Worm (Caenorhabditis elegans) whole organism, L4 larva: ENCODE results near the gene fbxa-61.
A peak's percentile ranks its signal among the peaks of the same experiment; 100 is the strongest.

Experiments
- D1046.2 ChIP-seq: fragments of 200-800 bp; sonication (Bioruptor generic); IDR thresholded peaks from 2 replicates; pipeline ENCODE4 v1.3.6; 2022; ENCODE audit warnings: missing genetic modification characterization, missing compliant biosample characterization
- F10B5.3 ChIP-seq: sonication (generic microtip); optimal IDR thresholded peaks from 2 replicates; lab custom pipeline; 2016; ENCODE audit warnings: mild to moderate bottlenecking, missing genetic modification characterization, missing compliant biosample characterization
- F37D6.2 ChIP-seq: sonication (generic microtip); optimal IDR thresholded peaks from 2 replicates; lab custom pipeline; 2016; ENCODE audit warnings: mild to moderate bottlenecking, missing genetic modification characterization, missing compliant biosample characterization
- F44E2.7 ChIP-seq: fragments of 200-800 bp; sonication (Bioruptor generic); IDR thresholded peaks from 2 replicates; pipeline ENCODE4 v2.1.2; 2022; ENCODE audit warnings: missing genetic modification characterization, missing compliant biosample characterization
- Y105C5A.15 ChIP-seq: fragments of 200-800 bp; sonication (Bioruptor generic); IDR thresholded peaks from 2 replicates; pipeline ENCODE4 v1.3.6; 2022; ENCODE audit warnings: missing genetic modification characterization, missing compliant biosample characterization
- Y48G9A.11 ChIP-seq: fragments of 200-800 bp; sonication (Bioruptor generic); IDR thresholded peaks from 2 replicates; pipeline ENCODE4 v1.3.6; 2022; ENCODE audit warnings: missing genetic modification reagents, missing genetic modification characterization, missing compliant biosample characterization
- Y5F2A.4 ChIP-seq: fragments of 200-800 bp; sonication (Bioruptor generic); optimal IDR thresholded peaks from 2 replicates; lab custom pipeline; 2018; ENCODE audit warnings: mild to moderate bottlenecking, missing genetic modification characterization, missing compliant biosample characterization
- ZK546.5 ChIP-seq, 2 experiments: sonication (generic microtip); optimal IDR thresholded peaks; 2 replicates each; lab custom pipeline; 2017; ENCODE audit warnings: missing biosample characterization in 2 of 2, missing genetic modification characterization in 2 of 2
- aha-1 ChIP-seq: fragments of 150-350 bp; peaks from one replicate; lab custom pipeline; 2014; ENCODE audit warnings: missing biosample characterization, missing genetic modification characterization
- ceh-28 ChIP-seq: fragments of 150-350 bp; optimal IDR thresholded peaks from 2 replicates; lab custom pipeline; 2014; ENCODE audit warnings: missing biosample characterization, missing genetic modification reagents, missing genetic modification characterization
- ceh-62 ChIP-seq: sonication (generic microtip); optimal IDR thresholded peaks from 2 replicates; lab custom pipeline; 2017; ENCODE audit warnings: missing biosample characterization, missing genetic modification characterization
- daf-16 ChIP-seq, 3 experiments: sonication (generic microtip); optimal IDR thresholded peaks; 2 replicates each; lab custom pipeline; 2016 to 2017; ENCODE audit warnings: missing genetic modification characterization in 3 of 3, missing genetic modification reagents in 3 of 3, mild to moderate bottlenecking in 2 of 3, missing compliant biosample characterization in 2 of 3, missing biosample characterization in 1 of 3, moderate library complexity in 1 of 3
- daf-19 ChIP-seq: fragments of 200-800 bp; sonication (Bioruptor generic); conservative IDR thresholded peaks from 2 replicates; pipeline ENCODE4 v1.3.6; 2022; ENCODE audit warnings: missing genetic modification characterization, missing compliant biosample characterization
- dmd-6 ChIP-seq: fragments of 200-800 bp; sonication (Bioruptor generic); IDR thresholded peaks from 2 replicates; pipeline ENCODE4 v1.3.6; 2022; ENCODE audit warnings: missing genetic modification reagents, missing genetic modification characterization, missing compliant biosample characterization
- duxl-1 ChIP-seq: sonication (generic microtip); optimal IDR thresholded peaks from 2 replicates; lab custom pipeline; 2016; ENCODE audit warnings: mild to moderate bottlenecking, missing genetic modification characterization, moderate library complexity, missing compliant biosample characterization; ENCODE audit not compliant: poor library complexity
- egl-27 ChIP-seq: sonication (generic microtip); optimal IDR thresholded peaks from 3 replicates; lab custom pipeline; 2017; ENCODE audit warnings: missing biosample characterization, missing genetic modification reagents, missing genetic modification characterization
- egl-43 ChIP-seq: fragments of 200-800 bp; sonication (Bioruptor generic); IDR thresholded peaks from 2 replicates; pipeline ENCODE4 v1.3.6; 2022; ENCODE audit warnings: missing genetic modification reagents, missing genetic modification characterization, missing compliant biosample characterization
- fkh-10 ChIP-seq: fragments of 150-350 bp; optimal IDR thresholded peaks from 2 replicates; lab custom pipeline; 2014; ENCODE audit warnings: missing biosample characterization, missing genetic modification reagents, missing genetic modification characterization
- fos-1 ChIP-seq: fragments of 150-350 bp; optimal IDR thresholded peaks from 2 replicates; lab custom pipeline; 2014; ENCODE audit warnings: missing biosample characterization, missing genetic modification characterization
- gei-8 ChIP-seq: fragments of 200-800 bp; sonication (Bioruptor generic); optimal IDR thresholded peaks from 2 replicates; lab custom pipeline; 2018; ENCODE audit warnings: mild to moderate bottlenecking, missing genetic modification characterization, missing compliant biosample characterization
- hlh-11 ChIP-seq: fragments of 200-800 bp; sonication (Bioruptor generic); optimal IDR thresholded peaks from 2 replicates; lab custom pipeline; 2018; ENCODE audit warnings: mild to moderate bottlenecking, missing genetic modification characterization, missing compliant biosample characterization
- hlh-30 ChIP-seq: sonication (generic microtip); optimal IDR thresholded peaks from 2 replicates; lab custom pipeline; 2017; ENCODE audit warnings: antibody characterized with exemption, mild to moderate bottlenecking, missing genetic modification characterization, missing compliant biosample characterization; ENCODE audit not compliant: insufficient read depth
- hmg-1.1 ChIP-seq: fragments of 200-800 bp; sonication (Bioruptor generic); IDR thresholded peaks from 2 replicates; pipeline ENCODE4 v1.3.6; 2022; ENCODE audit warnings: missing genetic modification reagents, missing genetic modification characterization, missing compliant biosample characterization
- jun-1 ChIP-seq: fragments of 150-350 bp; optimal IDR thresholded peaks from 2 replicates; lab custom pipeline; 2014; ENCODE audit warnings: missing biosample characterization, missing genetic modification reagents, missing genetic modification characterization
- lim-7 ChIP-seq: fragments of 200-800 bp; sonication (Bioruptor generic); IDR thresholded peaks from 2 replicates; pipeline ENCODE4 v1.3.6; 2022; ENCODE audit warnings: missing genetic modification characterization, missing compliant biosample characterization
- lin-13 ChIP-seq: fragments of 150-350 bp; optimal IDR thresholded peaks from 2 replicates; lab custom pipeline; 2014; ENCODE audit warnings: missing biosample characterization, missing genetic modification reagents, missing genetic modification characterization
- lin-15B ChIP-seq: fragments of 150-350 bp; sonication (generic microtip); optimal IDR thresholded peaks from 3 replicates; lab custom pipeline; 2014; ENCODE audit warnings: missing biosample characterization, missing genetic modification characterization
- lin-39 ChIP-seq: fragments of 150-350 bp; optimal IDR thresholded peaks from 2 replicates; lab custom pipeline; 2014; ENCODE audit warnings: missing biosample characterization, missing genetic modification reagents, missing genetic modification characterization
- lir-3 ChIP-seq: sonication (generic microtip); optimal IDR thresholded peaks from 2 replicates; lab custom pipeline; 2016; ENCODE audit warnings: mild to moderate bottlenecking, missing genetic modification characterization, missing compliant biosample characterization
- madf-5 ChIP-seq, 2 experiments: fragments of 200-800 bp; sonication (Bioruptor generic); IDR thresholded peaks; 2 replicates each; pipeline ENCODE4 v1.3.6; 2022; ENCODE audit warnings: missing compliant biosample characterization in 2 of 2, missing genetic modification characterization in 2 of 2
- madf-9 ChIP-seq: fragments of 200-800 bp; sonication (Bioruptor generic); conservative IDR thresholded peaks from 2 replicates; pipeline ENCODE4 v1.3.6; 2022; ENCODE audit warnings: missing genetic modification reagents, missing genetic modification characterization, missing compliant biosample characterization
- mdt-29 ChIP-seq: fragments of 200-800 bp; sonication (Bioruptor generic); IDR thresholded peaks from 2 replicates; pipeline ENCODE4 v1.3.6; 2022; ENCODE audit warnings: missing genetic modification reagents, missing genetic modification characterization, missing compliant biosample characterization
- mes-2 ChIP-seq: sonication (generic microtip); optimal IDR thresholded peaks from 2 replicates; lab custom pipeline; 2016; ENCODE audit warnings: missing genotype, mild to moderate bottlenecking, missing genetic modification characterization, missing compliant biosample characterization; ENCODE audit not compliant: poor library complexity, severe bottlenecking
- nhr-111 ChIP-seq: fragments of 200-800 bp; sonication (Bioruptor generic); optimal IDR thresholded peaks from 2 replicates; lab custom pipeline; 2018; ENCODE audit warnings: mild to moderate bottlenecking, missing genetic modification characterization, missing compliant biosample characterization
- nhr-237 ChIP-seq: sonication (generic microtip); optimal IDR thresholded peaks from 2 replicates; lab custom pipeline; 2017; ENCODE audit warnings: missing biosample characterization, missing genetic modification characterization
- nhr-25 ChIP-seq: sonication (generic microtip); optimal IDR thresholded peaks from 2 replicates; lab custom pipeline; 2017; ENCODE audit warnings: missing genetic modification characterization, mild to moderate bottlenecking, missing compliant biosample characterization, antibody characterized with exemption, moderate library complexity, borderline replicate concordance; ENCODE audit not compliant: insufficient read depth
- nhr-28 ChIP-seq: fragments of 150-350 bp; optimal IDR thresholded peaks from 2 replicates; lab custom pipeline; 2014; ENCODE audit warnings: missing biosample characterization, missing genetic modification characterization
- nhr-6 ChIP-seq: fragments of 150-350 bp; optimal IDR thresholded peaks from 2 replicates; lab custom pipeline; 2014; ENCODE audit warnings: missing biosample characterization, missing genetic modification characterization
- nhr-77 ChIP-seq: fragments of 150-350 bp; optimal IDR thresholded peaks from 2 replicates; lab custom pipeline; 2014; ENCODE audit warnings: missing biosample characterization, missing genetic modification characterization
- pha-4 ChIP-seq, 2 experiments: fragments of 150-350 bp in 1 of 2; fragments of 200-800 bp in 1 of 2; sonication (Bioruptor generic) in 1 of 2; IDR thresholded peaks in 1 of 2; optimal IDR thresholded peaks in 1 of 2; 2 replicates each; pipeline versions ENCODE4 v1.3.6 to Lab custom; 2014 to 2022; ENCODE audit warnings: missing genetic modification characterization in 2 of 2, missing genetic modification reagents in 2 of 2, missing biosample characterization in 1 of 2, missing compliant biosample characterization in 1 of 2
- php-3 ChIP-seq: fragments of 200-800 bp; sonication (Bioruptor generic); IDR thresholded peaks from 2 replicates; pipeline ENCODE4 v1.3.6; 2022; ENCODE audit warnings: missing genetic modification reagents, missing genetic modification characterization, missing compliant biosample characterization
- rbr-2 ChIP-seq: sonication (generic microtip); optimal IDR thresholded peaks from 2 replicates; lab custom pipeline; 2016; ENCODE audit warnings: missing genotype, missing genetic modification characterization, missing compliant biosample characterization
- set-16 ChIP-seq: fragments of 200-800 bp; sonication (Bioruptor generic); IDR thresholded peaks from 2 replicates; pipeline ENCODE4 v1.3.6; 2022; ENCODE audit warnings: missing genetic modification reagents, missing genetic modification characterization, missing compliant biosample characterization
- skn-1 ChIP-seq: fragments of 150-350 bp; optimal IDR thresholded peaks from 2 replicates; lab custom pipeline; 2014; ENCODE audit warnings: missing biosample characterization, missing genetic modification characterization
- snpc-1.2 ChIP-seq: fragments of 200-800 bp; sonication (Bioruptor generic); IDR thresholded peaks from 2 replicates; pipeline ENCODE4 v1.3.6; 2022; ENCODE audit warnings: missing genetic modification reagents, missing genetic modification characterization, missing compliant biosample characterization
- unc-62 ChIP-seq, 3 experiments: fragments of 150-350 bp in 1 of 3; sonication (generic microtip); optimal IDR thresholded peaks in 2 of 3; peaks in 1 of 3; 1 replicate in 1 of 3; 2 replicates in 2 of 3; lab custom pipeline; 2014 to 2017; ENCODE audit warnings: missing biosample characterization in 3 of 3, missing genetic modification characterization in 3 of 3, missing genetic modification reagents in 3 of 3, missing genotype in 1 of 3
- zag-1 ChIP-seq: fragments of 150-350 bp; optimal IDR thresholded peaks from 2 replicates; lab custom pipeline; 2014; ENCODE audit warnings: missing biosample characterization, missing genetic modification characterization
- zfp-3 ChIP-seq: fragments of 200-800 bp; sonication (Bioruptor generic); conservative IDR thresholded peaks from 2 replicates; pipeline ENCODE4 v1.3.6; 2022; ENCODE audit warnings: missing genetic modification reagents, missing genetic modification characterization, missing compliant biosample characterization
- zip-11 ChIP-seq: fragments of 200-800 bp; sonication (Bioruptor generic); IDR thresholded peaks from 2 replicates; pipeline ENCODE4 v1.3.6; 2022; ENCODE audit warnings: missing genetic modification characterization, missing compliant biosample characterization
- zip-2 ChIP-seq: fragments of 150-350 bp; optimal IDR thresholded peaks from 2 replicates; lab custom pipeline; 2014; ENCODE audit warnings: missing biosample characterization, missing genetic modification characterization

The fbxa-61 gene

DNA sequence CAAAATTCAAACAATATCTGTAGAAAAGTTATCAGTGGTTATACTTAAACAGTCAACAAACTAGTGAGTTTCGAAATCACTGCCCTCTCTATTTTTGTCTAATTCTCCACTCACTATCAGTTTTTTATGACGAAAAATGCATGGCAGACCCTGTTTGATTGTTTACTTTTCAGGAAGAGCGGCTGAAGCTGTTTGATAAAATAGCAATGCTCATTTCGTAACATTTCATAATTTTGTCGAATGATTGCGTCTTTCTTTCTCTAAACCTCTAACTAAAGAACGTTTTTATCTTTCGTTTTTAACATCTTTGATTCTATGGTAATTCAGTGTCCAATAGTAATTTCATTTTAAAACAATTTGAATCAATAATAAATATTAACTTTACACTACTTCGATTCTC, 40.3 kb downstream of the fbxa-61 start (continued):
- TF ChIP-seq unc-62 (GFP tag; optimal IDR thresholded peaks at IDR 0.05 in 1 of 2; lab: Kevin White, UChicago) (no peak), unc-62 (tag; optimal IDR thresholded peaks at IDR 0.05; lab: Kevin White, UChicago) (no peak), Y105C5A.15 (GFP tag; lab: Robert Waterston, UW) (no peak), F37D6.2 (no peak), gei-8 (GFP tag; lab: Kevin White, UChicago) (no peak), nhr-111 (no peak), egl-27 (no peak), daf-16 (GFP tag; optimal IDR thresholded peaks at IDR 0.05; lab: Kevin White, UChicago) (peak in 1 of 2 experiments; percentile 95), daf-16 (tag; optimal IDR thresholded peaks at IDR 0.05; lab: Kevin White, UChicago) (peak; percentile 99), lin-13 (GFP tag; lab: Kevin White, UChicago) (no peak), nhr-77 (peak; percentile 94), hmg-1.1 (GFP tag; lab: Robert Waterston, UW) (no peak), nhr-237 (no peak), lin-39 (tag; lab: Kevin White, UChicago) (no peak), set-16 (GFP tag; lab: Robert Waterston, UW) (no peak), duxl-1 (tag; lab: Kevin White, UChicago) (no peak), madf-5 (GFP tag; IDR thresholded peaks at IDR 0.05; lab: Robert Waterston, UW) (no peak), Y5F2A.4 (GFP tag; lab: Kevin White, UChicago) (no peak), F44E2.7 (GFP tag; lab: Robert Waterston, UW) (no peak), nhr-25 (no peak), fos-1 (tag; lab: Kevin White, UChicago) (peak; percentile 46), pha-4 (GFP tag; IDR thresholded peaks at IDR 0.05; lab: Robert Waterston, UW) (peak; percentile 61; the same call in 1 of the 2 replicates), pha-4 (tag; optimal IDR thresholded peaks at IDR 0.05; lab: Kevin White, UChicago) (peak; percentile 36), lim-7 (GFP tag; lab: Robert Waterston, UW) (no peak), aha-1 (no peak), lir-3 (tag; lab: Kevin White, UChicago) (no peak), fkh-10 (GFP tag; lab: Kevin White, UChicago) (no peak), jun-1 (tag; lab: Kevin White, UChicago) (peak; percentile 33), mdt-29 (GFP tag; lab: Robert Waterston, UW) (no peak), skn-1 (tag; lab: Kevin White, UChicago) (no peak), nhr-6 (tag; lab: Kevin White, UChicago) (peak; percentile 73), zfp-3 (GFP tag; lab: Robert Waterston, UW) (no peak), F10B5.3 (tag; lab: Kevin White, UChicago) (no peak), ceh-28 (no peak), snpc-1.2 (GFP tag; lab: Robert Waterston, UW) (no peak), zip-2 (peak; percentile 95), daf-19 (no peak), lin-15B (no peak), nhr-28 (tag; lab: Kevin White, UChicago) (peak; percentile 81), hlh-11 (peak; percentile 97), D1046.2 (no peak), Y48G9A.11 (no peak), ZK546.5 (tag; optimal IDR thresholded peaks at IDR 0.05; lab: Kevin White, UChicago) (no peak), zag-1 (tag; lab: Kevin White, UChicago) (no peak), rbr-2 (tag; lab: Kevin White, UChicago) (no peak), hlh-30 (tag; lab: Kevin White, UChicago) (peak; percentile 47), madf-9 (no peak), egl-43 (GFP tag; lab: Robert Waterston, UW) (no peak), ceh-62 (tag; lab: Kevin White, UChicago) (no peak), php-3 (peak; percentile 97), dmd-6 (peak; percentile 90), zip-11 (GFP tag; lab: Robert Waterston, UW) (no peak), mes-2 (no peak)
